Fruit fly (Drosophila melanogaster) whole organism, prepupa: ENCODE measurements around the gene AlkB.

ENCODE experiments used
- CG3919 ChIP-seq: fragments of 200-800 bp; sonication (Bioruptor generic); optimal IDR thresholded peaks from 3 replicates; lab custom pipeline; 2016; ENCODE audit warnings: missing biosample characterization, missing genetic modification characterization
- CG6808 ChIP-seq: fragments of 200-800 bp; sonication (Bioruptor generic); optimal IDR thresholded peaks from 3 replicates; lab custom pipeline; 2017; ENCODE audit warnings: missing biosample characterization, missing genetic modification characterization, mild to moderate bottlenecking, moderate library complexity, missing genetic modification reagents
- CG8119 ChIP-seq: fragments of 200-800 bp; sonication (Bioruptor generic); IDR thresholded peaks from 3 replicates; pipeline ENCODE4 v1.3.6; 2022; ENCODE audit warnings: missing biosample characterization, missing genetic modification characterization
- CG9139 ChIP-seq: fragments of 200-800 bp; sonication (Bioruptor generic); optimal IDR thresholded peaks from 3 replicates; lab custom pipeline; 2017; ENCODE audit warnings: missing biosample characterization, mild to moderate bottlenecking, missing genetic modification characterization
- Eip78C ChIP-seq: fragments of 200-800 bp; sonication (Bioruptor generic); peaks from one replicate; lab custom pipeline; 2016; ENCODE audit warnings: missing biosample characterization, missing genetic modification characterization
- Smox ChIP-seq: fragments of 200-800 bp; sonication (Bioruptor generic); optimal IDR thresholded peaks from 3 replicates; lab custom pipeline; 2016; ENCODE audit warnings: missing biosample characterization, missing genetic modification characterization
- dac ChIP-seq: fragments of 200-800 bp; sonication (Bioruptor generic); optimal IDR thresholded peaks from 2 replicates; lab custom pipeline; 2017; ENCODE audit warnings: missing biosample characterization, mild to moderate bottlenecking, missing genetic modification characterization
- esn ChIP-seq: fragments of 200-800 bp; sonication (Bioruptor generic); optimal IDR thresholded peaks from 2 replicates; lab custom pipeline; 2016; ENCODE audit warnings: missing biosample characterization, mild to moderate bottlenecking, missing genetic modification characterization, moderate library complexity
- fd59A ChIP-seq: fragments of 200-800 bp; sonication (Bioruptor generic); optimal IDR thresholded peaks from 2 replicates; lab custom pipeline; 2017; ENCODE audit warnings: missing biosample characterization, mild to moderate bottlenecking, missing genetic modification characterization, missing genetic modification reagents
- fkh ChIP-seq: fragments of 200-800 bp; sonication (Bioruptor generic); optimal IDR thresholded peaks from 3 replicates; lab custom pipeline; 2017; ENCODE audit warnings: missing biosample characterization, mild to moderate bottlenecking, missing genetic modification characterization, moderate library complexity
- topi ChIP-seq: fragments of 200-800 bp; sonication (Bioruptor generic); optimal IDR thresholded peaks from 3 replicates; lab custom pipeline; 2016; ENCODE audit warnings: missing biosample characterization, missing genetic modification characterization

DNA sequence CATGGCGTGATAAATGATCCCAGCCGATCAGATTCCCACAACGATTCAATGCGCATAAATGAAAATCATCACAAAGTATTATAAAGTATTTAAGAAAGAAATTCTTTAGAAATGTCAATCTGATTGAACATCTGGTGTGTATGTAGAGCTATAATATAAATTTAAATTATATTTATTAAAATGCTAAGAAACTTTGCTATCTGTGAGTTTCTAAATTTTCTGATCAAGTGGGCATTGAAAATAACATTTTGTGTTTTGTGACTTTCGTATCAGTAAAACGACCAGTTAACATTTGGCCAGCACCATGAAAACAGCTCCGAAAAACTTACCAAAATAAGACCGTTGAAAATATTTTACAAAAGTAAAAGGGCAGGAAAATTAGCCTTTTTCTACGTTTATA is 21.8 kb downstream of the AlkB start, which contains the start of gene CG8565:
- TF ChIP-seq esn (no peak), dac (GFP tag; lab: Kevin White, UChicago) (no peak), CG6808 (GFP tag; lab: Kevin White, UChicago) (no peak), CG9139 (GFP tag; lab: Kevin White, UChicago) (no peak), Smox (GFP tag; lab: Kevin White, UChicago) (no peak), CG3919 (GFP tag; lab: Kevin White, UChicago) (no peak), fkh (GFP tag; lab: Kevin White, UChicago) (no peak), topi (GFP tag; lab: Kevin White, UChicago) (no peak), CG8119 (GFP tag; lab: Robert Waterston, UW) (no peak), Eip78C (GFP tag; lab: Kevin White, UChicago) (no peak), fd59A (GFP tag; lab: Kevin White, UChicago) (no peak)
